Worm (Caenorhabditis elegans): ENCODE measurements around the gene K12H6.5.
A peak's percentile ranks its signal among the peaks of the same experiment; 100 is the strongest.

Gene K12H6.5

DNA sequence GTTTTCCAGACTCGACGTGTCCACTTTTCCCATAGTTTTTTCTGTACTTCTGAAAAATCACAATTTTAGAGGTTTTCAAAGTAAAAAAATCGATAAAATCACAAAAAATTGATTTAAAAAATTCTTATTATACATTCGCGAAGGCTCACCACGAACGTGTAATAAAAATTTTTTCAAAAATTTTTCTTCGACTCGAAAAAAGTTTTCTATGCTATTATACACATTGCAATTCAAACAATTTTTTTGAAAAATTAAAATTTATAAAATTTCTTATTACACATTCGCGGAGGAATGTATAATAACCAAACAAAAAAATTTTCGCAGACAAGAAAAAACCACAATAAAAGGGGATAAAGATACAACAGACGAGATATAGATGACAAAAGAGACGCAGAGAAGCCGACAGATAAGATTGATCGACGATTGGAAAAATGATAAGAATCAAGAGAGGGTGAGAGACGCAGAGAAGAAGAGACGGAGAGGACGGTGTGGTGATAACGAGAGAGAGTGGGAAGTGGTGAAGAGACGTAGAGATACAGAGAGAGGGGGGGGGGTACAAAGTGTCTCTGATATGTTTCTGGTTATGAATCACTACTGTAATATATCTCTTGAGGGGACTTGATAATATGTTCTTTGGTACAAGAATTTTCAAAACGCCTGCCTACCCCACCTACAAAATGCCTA is 25.3 kb downstream of the K12H6.5 start, which contains the start of gene nhr-119:
TSS of gene nhr-119 (minus strand) at position 51 of the 684 bp plus-strand sequence.
- no peak for TF ChIP-seq dao-5 (tag; optimal IDR thresholded peaks at IDR 0.05)
- peak; percentile 38 for TF ChIP-seq W03F9.2 (tag; optimal IDR thresholded peaks at IDR 0.05)

DNA sequence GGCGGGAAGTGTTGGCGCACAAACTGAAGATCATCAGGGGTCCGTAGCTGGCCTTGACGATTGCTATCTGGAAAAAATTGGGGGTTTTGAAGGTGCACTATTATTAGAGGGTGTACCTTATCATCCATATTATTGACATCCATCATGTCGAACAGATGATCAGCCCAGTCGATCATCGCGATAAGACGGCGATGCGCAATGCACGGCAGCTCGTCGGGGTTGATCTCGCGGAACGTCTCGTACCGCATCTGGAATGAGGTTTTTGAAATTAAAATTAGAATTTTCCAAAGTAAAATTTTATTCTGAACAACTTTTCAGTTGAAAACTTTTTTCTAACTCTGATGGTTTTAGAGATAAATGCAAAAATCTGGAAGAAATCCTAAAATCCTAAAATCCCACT is 28.0 kb downstream of the K12H6.5 start:
- no peak for TF ChIP-seq dao-5 (tag; optimal IDR thresholded peaks at IDR 0.05)

DNA sequence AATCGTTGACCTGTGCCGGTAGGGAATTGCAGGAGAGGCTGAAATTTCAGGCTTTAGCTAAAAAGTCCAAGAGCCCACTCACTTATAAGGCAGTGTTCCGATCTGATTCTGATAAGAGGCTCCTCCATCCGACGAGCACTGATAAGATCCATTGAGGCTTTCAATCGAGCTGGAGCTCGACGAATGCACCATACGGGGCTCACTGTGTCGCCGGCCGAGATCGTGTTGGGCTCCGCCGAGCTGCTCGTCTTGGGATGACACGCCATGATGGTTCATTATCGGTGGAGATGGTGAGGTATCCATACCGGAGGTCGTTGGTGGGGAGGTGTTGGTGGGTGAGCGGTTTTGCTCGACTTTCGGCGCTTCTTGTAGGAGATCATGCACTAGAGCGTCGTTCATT is 29.5 kb downstream of the K12H6.5 start:
- no peak for TF ChIP-seq him-1 (tag; optimal IDR thresholded peaks at IDR 0.05)
- TF ChIP-seq dao-5 (tag; optimal IDR thresholded peaks at IDR 0.05): no peak
- TF ChIP-seq W03F9.2 (tag; optimal IDR thresholded peaks at IDR 0.05): no peak

DNA sequence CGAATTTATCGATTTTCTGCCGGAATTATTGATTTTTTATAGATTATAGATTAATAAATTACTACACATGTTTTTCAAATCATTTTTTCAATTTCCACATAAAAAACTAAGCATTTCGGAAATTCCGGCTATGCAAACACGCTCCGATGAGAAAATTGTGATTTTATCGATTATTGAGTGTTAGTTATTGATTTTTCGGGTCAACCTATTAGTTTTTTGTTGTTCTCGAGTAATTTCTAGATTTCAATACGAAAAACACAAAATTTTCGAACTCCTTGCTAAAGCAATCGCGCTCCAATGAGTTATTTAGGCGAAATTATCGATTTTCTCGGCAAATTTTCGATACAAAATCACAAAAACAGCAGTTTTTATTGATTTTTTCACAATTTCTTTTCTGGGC is 30.6 kb downstream of the K12H6.5 start:
- TF ChIP-seq dao-5 (tag; optimal IDR thresholded peaks at IDR 0.05) (no peak), him-1 (tag; optimal IDR thresholded peaks at IDR 0.05) (no peak), W03F9.2 (tag; optimal IDR thresholded peaks at IDR 0.05) (no peak)

DNA sequence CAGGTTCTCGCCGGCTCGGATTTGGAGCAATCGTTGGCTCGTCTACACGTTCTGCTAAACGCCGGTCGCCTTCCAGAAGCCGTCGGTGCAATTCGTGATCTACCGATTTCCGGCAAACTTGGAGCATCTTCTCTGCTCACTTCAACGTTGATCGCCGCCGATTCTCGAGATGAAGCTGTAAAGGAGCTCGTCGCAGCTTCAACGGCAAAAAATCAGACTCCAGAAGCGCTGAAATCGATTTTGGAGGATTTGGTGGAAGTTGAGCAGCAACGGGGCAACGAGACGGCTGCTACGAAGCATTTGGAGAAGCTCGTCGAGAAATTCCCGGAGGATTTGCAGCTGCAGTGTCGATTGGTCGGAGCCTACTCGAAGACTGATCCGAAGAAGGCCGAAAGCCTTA is 34.3 kb downstream of the K12H6.5 start:
- TF ChIP-seq him-1 (tag; optimal IDR thresholded peaks at IDR 0.05) (no peak), W03F9.2 (tag; optimal IDR thresholded peaks at IDR 0.05) (no peak), dao-5 (tag; optimal IDR thresholded peaks at IDR 0.05) (no peak)

DNA sequence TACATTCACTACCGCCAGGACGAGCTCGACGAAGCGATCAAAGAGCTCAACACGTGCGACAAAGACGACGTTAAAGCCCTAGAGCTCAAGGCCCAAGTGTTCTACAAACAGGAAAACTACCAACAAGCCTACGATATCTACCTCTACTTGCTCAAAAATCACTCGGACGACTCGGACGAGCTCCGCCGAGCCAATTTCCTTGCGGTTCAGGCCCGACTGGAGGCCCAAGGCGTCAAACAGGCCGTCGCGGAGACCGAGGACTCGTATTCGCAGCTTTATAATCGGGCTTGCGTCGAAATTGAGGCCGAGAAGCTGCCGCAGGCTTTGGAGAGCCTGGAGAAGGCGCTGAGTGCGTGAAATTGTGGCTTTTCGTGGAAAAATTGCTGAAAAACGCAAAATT is 38.1 kb downstream of the K12H6.5 start:
- TF ChIP-seq dao-5 (tag; optimal IDR thresholded peaks at IDR 0.05) (no peak), W03F9.2 (tag; optimal IDR thresholded peaks at IDR 0.05) (no peak), him-1 (tag; optimal IDR thresholded peaks at IDR 0.05) (no peak)

DNA sequence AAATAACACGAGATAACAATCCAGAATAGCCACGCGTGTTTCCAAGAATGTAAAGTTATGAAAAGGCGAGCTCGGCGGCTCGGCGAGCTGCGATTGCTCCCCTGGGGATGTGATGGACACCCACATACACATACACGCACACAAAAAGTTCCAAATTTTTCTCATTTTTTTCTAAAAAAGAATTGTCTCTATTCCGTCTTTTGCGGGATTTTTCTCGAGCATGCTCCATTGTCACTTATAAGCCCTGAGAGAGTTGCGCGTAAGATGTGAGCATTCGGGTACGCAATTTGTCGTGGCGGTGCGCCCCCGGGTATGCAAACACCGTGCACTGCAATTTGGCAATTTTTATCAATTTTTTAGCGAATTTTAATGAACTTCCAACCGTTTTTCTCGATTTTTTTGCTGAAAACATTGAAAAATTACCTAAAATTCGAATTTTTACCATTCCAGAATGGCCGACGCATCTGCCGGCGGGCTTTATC is 38.9 kb downstream of the K12H6.5 start, which contains the start of the genes F08D12.12 and srpa-72:
TSS of gene F08D12.12 (minus strand) at position 51 of the 482 bp plus-strand sequence.
TSS of gene srpa-72 (plus strand) at position 451 of the 482 bp plus-strand sequence.
- TF ChIP-seq W03F9.2 (tag; optimal IDR thresholded peaks at IDR 0.05): no peak
- no peak for TF ChIP-seq him-1 (tag; optimal IDR thresholded peaks at IDR 0.05)
- no peak for TF ChIP-seq dao-5 (tag; optimal IDR thresholded peaks at IDR 0.05)

DNA sequence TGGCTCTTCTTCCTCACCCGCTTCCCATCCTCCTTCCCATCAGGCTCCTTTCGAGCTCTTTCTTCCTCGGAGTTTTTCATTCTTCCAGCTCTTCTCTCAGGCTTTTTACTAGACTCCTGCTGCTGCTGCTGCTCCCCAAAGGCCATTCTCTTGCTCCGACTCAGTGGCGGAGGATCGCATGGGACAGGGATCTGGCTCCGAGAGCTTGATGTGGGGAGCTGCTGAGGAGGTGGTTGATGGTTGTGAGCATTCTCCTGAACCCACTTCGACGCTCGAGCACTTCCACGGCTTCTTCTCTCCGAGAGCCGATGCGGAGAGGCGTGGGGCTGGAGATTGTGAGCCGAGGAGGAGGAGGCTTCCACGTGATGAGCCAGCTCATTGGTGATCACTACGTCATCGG is 40.2 kb downstream of the K12H6.5 start:
- TF ChIP-seq him-1 (tag; optimal IDR thresholded peaks at IDR 0.05) (no peak), W03F9.2 (tag; optimal IDR thresholded peaks at IDR 0.05) (no peak)

DNA sequence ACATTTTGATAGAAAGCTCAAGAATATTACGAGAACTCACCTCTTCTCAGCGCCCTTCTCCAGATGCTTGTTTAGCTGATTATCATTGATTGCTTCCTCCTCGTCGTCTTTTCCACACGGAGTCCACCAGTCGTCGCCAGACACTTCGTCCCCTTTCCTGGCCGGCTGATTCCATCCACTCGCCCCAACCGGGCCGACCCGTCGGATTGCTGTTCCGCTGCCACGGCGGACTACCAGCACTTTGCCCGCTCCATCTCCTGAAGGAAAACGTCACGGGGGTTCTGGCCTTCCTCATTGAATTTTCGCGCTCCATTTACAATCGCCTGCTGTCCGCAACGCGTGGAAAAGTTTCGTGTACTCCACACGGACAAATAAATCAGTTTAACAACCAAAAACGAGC is 42.6 kb downstream of the K12H6.5 start:
- no peak for TF ChIP-seq W03F9.2 (tag; optimal IDR thresholded peaks at IDR 0.05)
- TF ChIP-seq dao-5 (tag; optimal IDR thresholded peaks at IDR 0.05): no peak
- no peak for TF ChIP-seq him-1 (tag; optimal IDR thresholded peaks at IDR 0.05)

DNA sequence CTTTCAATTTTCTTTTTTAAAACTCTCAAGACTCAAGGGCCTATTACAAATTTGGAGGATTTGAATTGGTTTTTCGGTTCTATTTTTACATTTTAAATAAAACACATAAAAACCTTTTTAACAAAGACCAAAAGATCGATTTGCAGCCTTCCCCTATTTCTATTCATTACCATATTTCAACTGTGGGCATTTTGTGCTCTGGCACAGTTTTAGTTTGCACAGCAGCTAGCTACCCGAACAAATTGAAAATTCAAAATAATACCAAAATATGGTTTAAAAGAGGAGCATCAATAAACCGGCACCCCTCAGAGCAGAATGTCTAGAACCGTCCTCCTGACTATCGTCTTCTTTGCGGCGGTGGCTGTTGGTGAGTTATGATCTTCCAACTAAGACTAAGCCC is 44.6 kb downstream of the K12H6.5 start, which contains the start of gene F08D12.2:
TSS of gene F08D12.2 (plus strand) at position 301 of the 400 bp plus-strand sequence.
- no peak for TF ChIP-seq him-1 (tag; optimal IDR thresholded peaks at IDR 0.05)
- no peak for TF ChIP-seq dao-5 (tag; optimal IDR thresholded peaks at IDR 0.05)
- TF ChIP-seq W03F9.2 (tag; optimal IDR thresholded peaks at IDR 0.05): no peak

DNA sequence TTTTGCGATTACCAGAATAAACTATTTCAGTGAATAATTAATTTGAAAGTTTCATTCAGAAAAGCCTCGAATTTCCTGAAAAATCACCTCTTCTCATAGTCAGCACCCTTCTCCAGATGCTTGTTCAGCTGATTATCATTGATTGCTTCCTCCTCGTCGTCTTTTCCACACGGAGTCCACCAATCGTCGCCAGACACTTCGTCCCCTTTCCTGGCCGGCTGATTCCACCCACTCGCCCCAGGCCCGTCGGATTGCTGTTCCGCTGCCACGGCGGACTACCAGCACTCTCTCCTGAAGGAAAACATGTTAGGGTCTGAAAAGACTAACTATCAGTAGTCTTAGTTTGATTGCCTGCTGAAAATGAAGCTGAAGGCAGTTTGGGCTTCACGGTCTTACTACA is 45.2 kb downstream of the K12H6.5 start:
- TF ChIP-seq W03F9.2 (tag; optimal IDR thresholded peaks at IDR 0.05) (no peak), dao-5 (tag; optimal IDR thresholded peaks at IDR 0.05) (no peak), him-1 (tag; optimal IDR thresholded peaks at IDR 0.05) (no peak)

DNA sequence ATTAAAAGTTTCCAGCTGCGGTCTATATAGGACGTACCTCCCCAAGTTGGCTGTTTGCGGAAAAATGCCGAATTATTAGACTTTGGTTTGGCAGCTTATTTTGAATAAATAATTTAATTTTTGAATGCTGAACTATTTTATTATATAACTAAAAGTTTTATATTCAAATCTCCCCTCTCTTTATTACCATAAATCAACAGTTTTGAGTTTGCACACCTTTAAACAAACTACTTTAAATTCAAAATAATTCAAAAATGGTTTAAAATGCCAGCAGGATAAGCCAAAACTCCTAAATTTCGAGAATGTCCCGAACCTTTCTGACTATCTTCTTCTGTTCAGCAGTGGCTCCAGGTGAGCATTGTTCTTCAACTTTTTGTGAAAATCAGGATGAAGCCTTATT is 46.7 kb downstream of the K12H6.5 start, which contains the start of gene F08D12.3:
TSS of gene F08D12.3 (plus strand) at position 301 of the 400 bp plus-strand sequence.
- TF ChIP-seq him-1 (tag; optimal IDR thresholded peaks at IDR 0.05) (no peak), W03F9.2 (tag; optimal IDR thresholded peaks at IDR 0.05) (no peak), dao-5 (tag; optimal IDR thresholded peaks at IDR 0.05) (no peak)

DNA sequence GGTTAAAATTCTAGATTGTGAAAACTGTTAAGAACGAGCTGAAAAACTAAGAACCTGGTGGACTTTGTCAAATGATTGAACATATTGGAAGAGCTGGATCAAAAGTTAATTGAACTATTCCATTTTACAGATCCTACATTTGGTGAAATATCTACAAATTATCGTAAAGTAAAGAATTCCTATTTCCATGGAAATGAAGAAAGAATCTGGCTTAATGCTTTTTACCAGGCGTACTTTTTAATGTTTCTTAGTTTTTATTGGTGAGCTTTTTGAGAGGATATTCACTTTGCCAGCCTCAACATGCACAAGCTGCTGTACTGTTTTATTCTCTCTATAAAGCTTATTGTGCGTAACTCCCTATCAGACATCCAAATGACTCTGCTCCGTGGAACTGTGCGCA is 48.1 kb downstream of the K12H6.5 start, which contains the start of gene F08D12.4:
TSS of gene F08D12.4 (plus strand) at position 301 of the 400 bp plus-strand sequence.
- TF ChIP-seq W03F9.2 (tag; optimal IDR thresholded peaks at IDR 0.05): no peak
- TF ChIP-seq dao-5 (tag; optimal IDR thresholded peaks at IDR 0.05): no peak
- no peak for TF ChIP-seq him-1 (tag; optimal IDR thresholded peaks at IDR 0.05)

All from whole organism, L4/young adult.